Fruit fly (Drosophila melanogaster): ENCODE measurements around the gene Pgant5.
A peak's percentile ranks its signal among the peaks of the same experiment; 100 is the strongest.

Gene Pgant5

dm6 chr2L:5086905-5087522, 6.4 kb downstream of the Pgant5 start (continued):
- TF ChIP-seq CG43689 (GFP tag; IDR thresholded peaks at IDR 0.05) (peak; percentile 62; the same call in 1 of the 2 replicates), ranshi (GFP tag; IDR thresholded peaks at IDR 0.05) (peak; percentile 46; the same call in 1 of the 2 replicates), CG18619 (GFP tag; optimal IDR thresholded peaks at IDR 0.05) (peak; percentile 76), CG31441 (GFP tag; IDR thresholded peaks at IDR 0.05) (peak; percentile 92), zen2 (GFP tag; IDR thresholded peaks at IDR 0.05; ENCODE audit: partially characterized antibody) (no peak), BtbVII (GFP tag; optimal IDR thresholded peaks at IDR 0.05) (peak; percentile 70), Fer1 (GFP tag; optimal IDR thresholded peaks at IDR 0.05) (peak; percentile 86), chinmo (GFP tag; IDR thresholded peaks at IDR 0.05; ENCODE audit: partially characterized antibody) (no peak), Hmx (GFP tag; optimal IDR thresholded peaks at IDR 0.05) (no peak), br (optimal IDR thresholded peaks at IDR 0.05) (no peak), maf-S (GFP tag; optimal IDR thresholded peaks at IDR 0.05) (peak; percentile 40), Dp (GFP tag; optimal IDR thresholded peaks at IDR 0.05) (no peak), CG7839 (tag; optimal IDR thresholded peaks at IDR 0.05) (peak; percentile 89), CG8478 (optimal IDR thresholded peaks at IDR 0.05) (no peak), Hand (GFP tag; optimal IDR thresholded peaks at IDR 0.05) (peak; percentile 65), shn (GFP tag; optimal IDR thresholded peaks at IDR 0.05) (peak; percentile 51), Stat92E (GFP tag; optimal IDR thresholded peaks at IDR 0.05) (no peak), pzg (GFP tag; optimal IDR thresholded peaks at IDR 0.05) (no peak), CG11456 (GFP tag; IDR thresholded peaks at IDR 0.05) (0 out of 3 replicates have a peak, but pooled peaks have one; percentile 7), CG1602 (GFP tag; optimal IDR thresholded peaks at IDR 0.05) (peak; percentile 54), run (tag; optimal IDR thresholded peaks at IDR 0.05) (peak; percentile 67), gt (GFP tag; IDR thresholded peaks at IDR 0.05) (no peak), D19B (GFP tag; optimal IDR thresholded peaks at IDR 0.05) (peak; percentile 46), Kr (GFP tag; optimal IDR thresholded peaks at IDR 0.05) (no peak), NK7.1 (GFP tag; optimal IDR thresholded peaks at IDR 0.05) (peak; percentile 16), CG6272 (GFP tag; IDR thresholded peaks at IDR 0.05) (no peak), CG12391 (tag; optimal IDR thresholded peaks at IDR 0.05) (peak; percentile 82), repo (GFP tag; optimal IDR thresholded peaks at IDR 0.05) (peak; percentile 54), stc (GFP tag; IDR thresholded peaks at IDR 0.05) (peak; percentile 69), Hey (tag; optimal IDR thresholded peaks at IDR 0.05) (no peak), toy (GFP tag; IDR thresholded peaks at IDR 0.05) (no peak), CG4404 (GFP tag; IDR thresholded peaks at IDR 0.05) (no peak), row (GFP tag; IDR thresholded peaks at IDR 0.05) (peak; percentile 69), oc (tag; optimal IDR thresholded peaks at IDR 0.05) (peak; percentile 50), HLHmδ (GFP tag; optimal IDR thresholded peaks at IDR 0.05) (no peak), CG9797 (GFP tag; optimal IDR thresholded peaks at IDR 0.05) (no peak), CG9727 (GFP tag; optimal IDR thresholded peaks at IDR 0.05) (peak; percentile 82), lov (optimal IDR thresholded peaks at IDR 0.05) (no peak), lov (GFP tag; IDR thresholded peaks at IDR 0.05) (no peak), CG1792 (GFP tag; optimal IDR thresholded peaks at IDR 0.05) (peak; percentile 29), stwl (tag; optimal IDR thresholded peaks at IDR 0.05) (no peak), Optix (GFP tag; IDR thresholded peaks at IDR 0.05) (no peak), CG14014 (GFP tag; IDR thresholded peaks at IDR 0.05) (peak; percentile 64), jigr1 (GFP tag; IDR thresholded peaks at IDR 0.05) (no peak), bsh (GFP tag; optimal IDR thresholded peaks at IDR 0.05) (peak; percentile 74 to 79), CG18764 (GFP tag; optimal IDR thresholded peaks at IDR 0.05) (peak; percentile 38), twi (tag; optimal IDR thresholded peaks at IDR 0.05) (peak; percentile 53), Asciz (GFP tag; optimal IDR thresholded peaks at IDR 0.05) (peak; percentile 88), Sry-β (GFP tag; optimal IDR thresholded peaks at IDR 0.05) (peak; percentile 25), Ravus (GFP tag; IDR thresholded peaks at IDR 0.05) (peak; percentile 21), Pdp1 (GFP tag; optimal IDR thresholded peaks at IDR 0.05) (peak; percentile 66 to 67)
